Worm (Caenorhabditis elegans): Measurements from ENCODE around the gene marc-5.

DNA sequence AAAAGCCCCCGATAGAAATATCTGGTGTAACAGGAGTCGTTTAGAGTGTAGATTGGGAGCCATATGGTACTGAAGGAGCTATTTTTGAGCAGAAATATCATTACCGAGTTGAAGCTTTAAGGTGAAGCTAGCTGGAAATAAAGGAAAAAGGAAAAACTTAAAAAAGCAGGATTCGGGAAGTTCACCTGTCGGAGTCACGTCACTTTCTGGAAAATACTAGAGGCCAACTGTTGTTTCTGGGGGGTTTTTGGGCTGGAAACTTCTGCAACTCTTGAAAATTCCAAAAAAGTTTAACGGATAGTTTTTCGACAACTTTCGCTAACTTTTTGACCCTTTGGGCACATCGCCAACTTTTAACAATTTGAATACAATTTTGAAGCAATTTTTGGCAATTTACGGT is 56.0 kb downstream of the marc-5 start, which contains the start of gene sre-53:
- TF ChIP-seq T22C8.4 (GFP tag; IDR thresholded peaks at IDR 0.05) (no peak), ztf-29 (GFP tag; IDR thresholded peaks at IDR 0.05) (no peak), ref-1 (GFP tag; conservative IDR thresholded peaks at IDR 0.05) (no peak), med-1 (GFP tag; optimal IDR thresholded peaks at IDR 0.05; ENCODE audit: insufficient read depth) (no peak), cog-1 (tag; optimal IDR thresholded peaks at IDR 0.05) (no peak)
